Worm (Caenorhabditis elegans): ENCODE data around the gene F54G2.1.

Gene F54G2.1

ce11 chrX:2572646-2573149, 91.5 kb downstream of the F54G2.1 start, which contains the start of the genes ccd-5 and F52H2.1:
Gene ccd-5 (minus strand): TSS chrX:2572653.
Gene F52H2.1 (plus strand): TSS chrX:2573099.
- TF ChIP-seq ama-1 (optimal IDR thresholded peaks at IDR 0.05) (no peak), ama-1 (GFP tag; optimal IDR thresholded peaks at IDR 0.05) (no peak), dox-1 (GFP tag; IDR thresholded peaks at IDR 0.05) (peak; percentile 29; the same call in 1 of the 2 replicates), zfh-2 (GFP tag; conservative IDR thresholded peaks at IDR 0.05) (peak; percentile 57; the same call in 1 of the 2 replicates), egl-18 (GFP tag; IDR thresholded peaks at IDR 0.05) (0 out of 2 replicates have a peak, but pooled peaks have one; percentile 33), snpc-4 (GFP tag; optimal IDR thresholded peaks at IDR 0.05) (no peak), snpc-4 (tag; optimal IDR thresholded peaks at IDR 0.05) (no peak)
